Fruit fly (Drosophila melanogaster) S2 (cell line): ENCODE data around the gene CG6908.

Experiments
- CG8478 ChIP-seq: fragments of >200 bp; optimal IDR thresholded peaks from 2 replicates; lab custom pipeline; 2018
- CTCF ChIP-seq, 2 experiments: fragments of >200 bp; optimal IDR thresholded peaks; 2 replicates each; lab custom pipeline; 2018

dm6 chr3R:11646826-11647225 is 43.0 kb downstream of the CG6908 start:
- TF ChIP-seq CG8478 (no peak), CTCF (optimal IDR thresholded peaks at IDR 0.05; lab: Kevin White, UChicago) (no peak)
